Fruit fly (Drosophila melanogaster) whole organism: ENCODE data around the gene tal-2A.

Experiments
- CG8478 ChIP-seq: fragments of >200 bp; optimal IDR thresholded peaks from 2 replicates; lab custom pipeline; 2018; ENCODE audit warnings: inconsistent platforms
- Dll ChIP-seq: fragments of >200 bp; optimal IDR thresholded peaks from 2 replicates; lab custom pipeline; 2017
- EcR ChIP-seq, 2 experiments: fragments of >200 bp; optimal IDR thresholded peaks; 2 replicates each; lab custom pipeline; 2017; ENCODE audit warnings: missing biosample characterization in 2 of 2, missing genetic modification characterization in 2 of 2, missing genetic modification reagents in 2 of 2
- pan ChIP-seq: fragments of >200 bp; optimal IDR thresholded peaks from 2 replicates; lab custom pipeline; 2017
- psq ChIP-seq: fragments of >200 bp; optimal IDR thresholded peaks from 2 replicates; lab custom pipeline; 2017
- usp ChIP-seq: fragments of >200 bp; optimal IDR thresholded peaks from 2 replicates; lab custom pipeline; 2017; ENCODE audit warnings: missing biosample characterization, missing genetic modification characterization, mixed read lengths

Gene tal-2A

DNA sequence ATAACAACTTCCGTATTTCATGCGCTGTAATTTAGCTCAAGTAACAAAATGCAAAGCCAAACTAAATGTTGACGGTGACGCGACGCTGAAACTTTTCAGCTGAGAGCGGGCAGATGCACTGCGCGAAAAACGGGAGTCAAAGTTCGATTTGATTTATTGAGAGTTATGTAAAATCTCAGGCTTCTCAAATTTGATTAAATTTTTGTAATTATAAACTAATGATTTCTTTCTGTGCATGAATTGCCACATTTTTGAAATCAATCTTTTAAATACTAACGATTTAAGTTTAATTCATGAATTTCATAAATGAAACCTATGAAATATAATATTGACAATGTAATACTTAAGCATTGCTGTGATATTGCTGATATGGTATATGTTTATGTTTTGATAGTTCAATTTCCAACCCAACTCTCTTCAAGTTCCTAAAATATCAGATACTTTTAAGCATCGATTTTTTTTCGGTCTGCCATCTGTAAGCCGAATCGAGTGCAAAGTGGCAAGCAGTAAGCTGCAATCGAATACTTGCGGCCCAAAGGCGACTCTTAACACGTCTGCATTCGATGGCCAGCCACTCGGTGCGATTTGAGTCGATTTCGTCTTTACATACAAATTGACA, 9.8 kb downstream of the tal-2A start:
- TF ChIP-seq pan = no peak
- no peak for TF ChIP-seq EcR (GFP tag; optimal IDR thresholded peaks at IDR 0.05; lab: Kevin White, UChicago)
- no peak for TF ChIP-seq Dll (lab: Kevin White, UChicago)
- TF ChIP-seq CG8478 (lab: Kevin White, UChicago) = no peak
- no peak for TF ChIP-seq psq
- no peak for TF ChIP-seq usp

DNA sequence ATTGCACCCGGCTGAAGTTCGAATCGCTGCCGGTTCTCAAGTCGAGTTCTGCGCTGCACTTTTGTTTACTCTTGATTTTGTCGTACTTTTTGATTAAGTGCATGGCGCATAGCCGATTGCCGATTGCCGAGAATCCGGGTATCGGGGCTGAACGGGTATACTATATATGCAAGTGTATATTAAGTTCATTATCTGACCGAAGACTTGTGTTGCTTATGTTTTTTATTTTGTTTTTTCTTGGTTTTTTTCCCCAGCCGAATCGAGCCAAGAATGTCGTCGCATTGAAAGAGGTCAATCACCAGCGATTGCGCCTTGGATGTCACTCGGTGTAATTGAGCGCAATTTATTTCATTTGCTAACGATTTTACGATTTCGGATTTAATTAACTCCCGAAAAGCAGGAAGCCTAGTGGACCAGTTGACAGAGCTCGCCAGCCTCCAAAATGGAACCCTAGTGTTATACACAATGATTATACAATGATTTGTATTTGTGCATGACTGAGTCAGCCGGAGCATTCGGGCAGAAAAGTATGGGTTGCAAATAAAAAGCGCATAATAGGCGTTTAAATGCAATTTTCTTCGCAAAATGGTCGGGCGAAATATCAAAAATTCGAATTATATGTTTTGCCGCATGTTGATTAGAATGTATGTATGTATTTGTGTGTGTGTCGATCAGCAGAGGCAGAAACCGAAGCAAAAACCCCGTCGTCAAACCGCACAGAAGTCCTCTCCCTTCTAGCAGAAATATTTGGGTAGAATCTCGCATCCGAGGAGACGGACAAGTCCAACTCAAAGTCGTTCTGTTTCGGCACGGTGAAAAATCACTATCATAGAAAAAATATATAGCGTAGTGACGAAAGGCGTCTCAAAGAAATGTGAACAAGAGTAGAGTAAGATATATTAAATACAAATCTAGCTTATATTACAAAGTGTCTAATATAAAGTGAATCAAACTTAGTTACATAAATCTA, 15.3 kb downstream of the tal-2A start, which contains the start of gene Mst87F:
Gene Mst87F (minus strand): TSS at position 56 of the 970 bp plus-strand sequence.
- TF ChIP-seq EcR (GFP tag; optimal IDR thresholded peaks at IDR 0.05; lab: Kevin White, UChicago) (peak in 1 of 2 experiments; percentile 4), usp (no peak), psq (no peak)

DNA sequence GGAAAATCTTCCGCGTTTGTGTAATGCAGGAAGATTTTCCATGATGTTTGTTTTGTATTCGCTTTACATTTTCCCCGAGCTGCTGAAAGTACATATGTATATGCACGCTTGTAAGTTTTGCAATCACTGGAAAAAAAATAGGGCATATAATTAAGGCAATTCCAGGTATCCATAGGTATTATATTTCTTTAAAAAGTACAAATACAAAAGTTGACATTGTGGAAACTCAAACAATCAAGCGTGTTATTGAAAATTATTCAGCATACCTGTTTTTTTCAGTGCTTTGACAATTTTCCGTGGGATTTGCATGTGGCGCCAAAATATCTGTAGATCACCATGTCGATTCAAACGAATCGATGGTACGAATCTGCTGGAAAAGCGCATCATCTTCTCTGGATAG, 18.1 kb downstream of the tal-2A start:
- no peak for TF ChIP-seq EcR (GFP tag; optimal IDR thresholded peaks at IDR 0.05; lab: Kevin White, UChicago)
- no peak for TF ChIP-seq pan
- TF ChIP-seq Dll (lab: Kevin White, UChicago) = no peak
- TF ChIP-seq psq = no peak
- TF ChIP-seq CG8478 (lab: Kevin White, UChicago) = no peak
- no peak for TF ChIP-seq usp

DNA sequence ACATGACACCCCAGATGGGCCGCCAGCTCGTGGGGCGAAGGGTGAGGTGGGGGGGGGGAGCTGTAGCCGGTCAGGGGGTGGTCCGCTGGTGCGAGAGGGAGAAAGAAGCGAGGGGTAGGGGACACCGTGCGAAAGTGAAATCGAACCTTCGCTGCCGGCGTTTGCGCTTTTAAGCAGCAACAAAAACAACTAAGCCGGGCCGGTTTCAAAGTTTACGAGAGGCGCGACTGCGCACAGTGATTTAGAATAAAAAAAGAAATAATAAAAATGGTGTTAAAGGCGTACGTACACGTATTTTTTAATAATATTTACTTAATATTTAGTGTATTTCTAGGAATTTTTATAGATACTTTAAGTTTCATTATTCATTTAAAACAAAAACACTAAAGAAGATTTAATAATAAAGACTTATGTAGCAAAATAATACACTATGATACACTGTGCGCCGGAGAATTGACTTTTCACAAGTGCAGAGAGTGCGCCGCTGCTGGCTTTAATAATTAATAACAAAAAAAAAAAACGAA, 18.7 kb downstream of the tal-2A start:
- no peak for TF ChIP-seq EcR (GFP tag; optimal IDR thresholded peaks at IDR 0.05; lab: Kevin White, UChicago)
- TF ChIP-seq CG8478 (lab: Kevin White, UChicago) = no peak
- TF ChIP-seq Dll (lab: Kevin White, UChicago) = no peak
- TF ChIP-seq usp = no peak
- TF ChIP-seq psq = no peak
- TF ChIP-seq pan = no peak

DNA sequence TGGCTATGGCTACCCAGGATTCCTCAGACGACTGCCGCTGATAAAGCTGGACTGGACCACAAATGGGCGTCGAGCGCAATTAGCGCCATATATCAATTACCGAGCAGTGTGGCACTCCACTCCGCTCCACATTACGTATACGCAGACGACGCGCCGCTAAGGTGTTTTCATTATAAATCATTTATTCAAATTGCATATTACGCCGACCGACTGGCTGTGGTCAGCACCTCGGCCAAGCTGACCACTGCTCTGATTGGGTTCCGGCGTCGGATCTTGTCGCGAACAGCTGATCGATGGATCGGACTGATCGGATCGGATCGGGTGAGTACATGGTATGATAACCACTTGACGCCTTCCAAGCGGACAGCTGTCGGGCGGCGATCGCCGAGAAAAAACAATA, 20.0 kb downstream of the tal-2A start:
- TF ChIP-seq EcR (GFP tag; optimal IDR thresholded peaks at IDR 0.05; lab: Kevin White, UChicago) (no peak), pan (no peak), CG8478 (lab: Kevin White, UChicago) (no peak), usp (no peak), Dll (lab: Kevin White, UChicago) (no peak), psq (no peak)

DNA sequence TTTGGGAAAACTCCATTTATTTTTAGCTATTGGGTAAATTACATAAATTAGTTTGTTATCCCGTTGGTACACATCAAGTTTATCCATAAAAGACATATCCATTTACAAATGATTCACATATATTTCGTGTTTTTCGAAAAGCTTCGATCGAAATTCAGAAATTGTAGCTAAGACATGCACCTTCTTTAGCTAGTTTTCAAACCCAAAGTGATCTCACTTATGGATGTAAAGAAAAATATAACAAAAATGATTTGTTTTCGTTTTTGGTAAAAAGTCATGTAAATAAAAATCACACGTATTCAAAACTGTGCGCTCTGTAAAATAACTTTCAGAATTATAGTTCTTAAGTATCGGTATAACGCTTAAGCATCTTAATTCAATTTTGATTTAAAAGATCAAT, 20.6 kb downstream of the tal-2A start:
- TF ChIP-seq CG8478 (lab: Kevin White, UChicago) = no peak
- no peak for TF ChIP-seq EcR (GFP tag; optimal IDR thresholded peaks at IDR 0.05; lab: Kevin White, UChicago)
- TF ChIP-seq Dll (lab: Kevin White, UChicago) = no peak
- no peak for TF ChIP-seq pan
- TF ChIP-seq usp = no peak
- TF ChIP-seq psq = no peak

DNA sequence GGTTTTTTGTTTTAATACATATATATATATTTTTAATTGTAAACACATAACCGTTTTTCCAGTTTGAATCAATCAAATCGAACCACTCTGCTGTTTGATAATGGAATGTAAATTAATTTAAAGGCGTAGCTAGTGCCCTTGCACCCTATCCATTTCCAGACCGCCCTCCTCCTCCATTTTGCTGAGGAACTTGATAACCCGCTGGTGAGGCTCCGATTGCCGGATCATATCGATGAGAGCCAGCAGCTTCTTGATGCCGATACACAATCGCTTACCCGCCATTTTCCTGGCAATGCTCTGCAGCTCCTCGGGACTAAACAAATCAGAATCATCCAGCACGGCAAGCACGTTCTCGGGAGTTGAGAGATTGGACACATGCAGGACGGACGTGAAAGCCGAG, 21.6 kb downstream of the tal-2A start:
- TF ChIP-seq Dll (lab: Kevin White, UChicago) = no peak

DNA sequence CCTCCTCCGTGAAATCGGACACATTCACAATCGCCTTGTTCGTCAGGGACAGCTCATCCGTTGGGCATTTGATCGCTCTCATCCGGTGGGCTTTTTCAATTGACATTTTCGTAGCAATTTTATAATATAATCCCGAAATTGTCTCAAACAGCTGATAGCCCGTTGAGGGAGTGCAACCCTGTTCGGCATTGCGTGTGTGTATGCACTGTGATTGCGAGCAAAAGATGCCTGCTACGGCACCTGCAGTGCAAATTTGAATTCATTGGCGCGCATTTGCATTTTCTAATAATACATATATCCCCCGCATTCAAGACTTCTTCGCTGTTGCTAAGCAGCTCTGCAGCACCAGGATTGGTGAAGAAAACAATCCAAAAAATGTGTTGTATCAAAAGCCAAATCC, 24.9 kb downstream of the tal-2A start, which contains the start of gene Nsf2:
Gene Nsf2 (minus strand): TSS at position 185 of the 400 bp plus-strand sequence.
- TF ChIP-seq pan (no peak), usp (no peak), EcR (GFP tag; optimal IDR thresholded peaks at IDR 0.05; lab: Kevin White, UChicago) (no peak), Dll (lab: Kevin White, UChicago) (no peak), psq (no peak), CG8478 (lab: Kevin White, UChicago) (no peak)

DNA sequence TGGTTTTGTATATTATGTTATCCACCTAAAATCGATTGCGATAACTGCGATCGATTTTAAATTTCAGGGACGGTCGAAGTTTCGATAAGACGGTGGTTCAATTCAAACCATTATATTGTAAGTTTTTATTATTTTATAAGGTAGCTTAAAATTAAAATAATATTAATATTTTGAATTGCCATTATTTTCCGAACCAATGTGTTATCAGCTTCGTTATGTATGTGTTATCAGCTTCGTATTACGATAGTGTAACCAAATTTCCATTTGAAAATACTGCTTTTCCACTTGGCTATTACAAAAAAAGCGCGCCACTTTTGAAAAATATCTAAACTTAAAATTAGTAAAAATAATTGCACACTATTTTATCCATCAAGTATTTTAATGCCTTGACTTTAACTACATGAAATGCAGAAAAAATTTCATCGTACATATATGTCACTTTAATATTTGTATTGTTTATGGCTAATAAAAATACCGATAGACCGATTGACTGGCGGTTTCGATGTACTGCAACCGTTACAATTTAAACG, 27.0 kb downstream of the tal-2A start, which contains the start of gene CG31495:
Gene CG31495 (minus strand): TSS at position 52 of the 530 bp plus-strand sequence.
- TF ChIP-seq CG8478 (lab: Kevin White, UChicago) (no peak), EcR (GFP tag; optimal IDR thresholded peaks at IDR 0.05; lab: Kevin White, UChicago) (no peak), Dll (lab: Kevin White, UChicago) (no peak), psq (no peak), pan (no peak), usp (no peak)

DNA sequence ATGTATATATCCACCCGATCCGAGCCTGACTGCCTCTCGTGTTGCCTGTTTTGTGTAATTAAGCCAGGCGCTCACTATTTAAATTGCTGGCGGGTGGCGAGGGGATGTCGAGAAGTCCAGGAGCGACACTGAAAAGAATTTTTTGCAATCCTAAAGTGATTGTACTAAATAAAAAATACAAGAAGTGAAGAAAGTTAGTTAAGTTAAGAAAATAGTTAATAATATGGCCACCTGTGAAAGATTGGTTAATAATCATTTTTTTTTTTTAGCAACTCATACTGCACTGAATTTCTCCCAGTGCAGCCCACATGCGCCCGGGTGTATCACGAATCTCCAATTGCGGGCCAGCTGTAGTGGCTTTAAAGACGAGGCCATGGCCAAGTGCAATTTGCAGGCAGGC, 28.0 kb downstream of the tal-2A start:
- no peak for TF ChIP-seq CG8478 (lab: Kevin White, UChicago)
- no peak for TF ChIP-seq EcR (GFP tag; optimal IDR thresholded peaks at IDR 0.05; lab: Kevin White, UChicago)
- TF ChIP-seq psq = no peak
- TF ChIP-seq pan = no peak
- no peak for TF ChIP-seq usp
- no peak for TF ChIP-seq Dll (lab: Kevin White, UChicago)

DNA sequence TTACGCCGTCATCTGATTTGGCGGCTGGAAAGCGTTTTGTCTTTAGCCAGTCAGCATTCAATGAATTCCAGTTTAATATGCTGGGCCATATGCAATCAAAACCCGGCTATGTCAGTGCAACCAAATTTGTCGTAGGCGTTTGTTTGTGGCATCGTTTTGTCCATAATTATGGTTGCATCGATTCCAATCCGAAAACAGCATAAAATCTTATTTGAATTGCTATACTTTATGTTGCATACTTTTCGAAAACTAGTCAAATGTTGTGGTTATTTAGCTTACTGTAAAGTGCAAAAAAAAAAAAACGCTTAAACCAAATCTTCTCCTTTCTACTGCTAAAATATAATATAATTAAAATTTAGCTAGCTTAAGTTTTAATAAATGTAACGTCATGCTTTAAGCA, 29.6 kb downstream of the tal-2A start:
- TF ChIP-seq CG8478 (lab: Kevin White, UChicago) (no peak), EcR (GFP tag; optimal IDR thresholded peaks at IDR 0.05; lab: Kevin White, UChicago) (no peak), Dll (lab: Kevin White, UChicago) (no peak), pan (no peak)

DNA sequence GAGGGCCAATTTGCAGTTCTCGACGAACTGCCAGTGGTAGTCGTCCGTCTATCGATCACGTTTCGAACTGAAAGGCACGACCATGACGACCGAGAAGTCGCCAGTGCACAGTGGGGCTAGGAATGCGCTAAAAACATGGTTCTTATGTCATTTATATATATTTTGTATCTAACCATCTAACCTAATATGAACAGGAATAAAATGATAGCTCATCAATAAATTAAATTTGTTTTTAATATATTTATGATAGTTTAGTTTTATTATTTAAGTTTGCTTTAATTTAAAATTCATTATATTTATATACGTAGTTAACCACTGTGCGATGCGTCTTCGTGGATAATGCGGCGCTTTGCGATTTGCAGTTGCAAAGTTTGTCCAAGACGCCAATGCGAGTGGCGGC, 30.7 kb downstream of the tal-2A start:
- TF ChIP-seq EcR (GFP tag; optimal IDR thresholded peaks at IDR 0.05; lab: Kevin White, UChicago) (no peak), psq (no peak), usp (no peak), Dll (lab: Kevin White, UChicago) (no peak), CG8478 (lab: Kevin White, UChicago) (no peak), pan (no peak)
